Fruit fly (Drosophila melanogaster): Measurements from ENCODE around the gene osa.

dm6 chr3R:17705899-17706831, 12.0 kb downstream of the osa start:
- no peak for TF ChIP-seq CG15710 (tag; optimal IDR thresholded peaks at IDR 0.05)
- no peak for TF ChIP-seq CG8301 (tag; optimal IDR thresholded peaks at IDR 0.05)
- TF ChIP-seq CG10348 (GFP tag; IDR thresholded peaks at IDR 0.05), result no peak

Measured in whole organism, pupa.